Fruit fly (Drosophila melanogaster): ENCODE data around the gene CG33189.
A peak's percentile ranks its signal among the peaks of the same experiment; 100 is the strongest.

CG33189 gene

DNA sequence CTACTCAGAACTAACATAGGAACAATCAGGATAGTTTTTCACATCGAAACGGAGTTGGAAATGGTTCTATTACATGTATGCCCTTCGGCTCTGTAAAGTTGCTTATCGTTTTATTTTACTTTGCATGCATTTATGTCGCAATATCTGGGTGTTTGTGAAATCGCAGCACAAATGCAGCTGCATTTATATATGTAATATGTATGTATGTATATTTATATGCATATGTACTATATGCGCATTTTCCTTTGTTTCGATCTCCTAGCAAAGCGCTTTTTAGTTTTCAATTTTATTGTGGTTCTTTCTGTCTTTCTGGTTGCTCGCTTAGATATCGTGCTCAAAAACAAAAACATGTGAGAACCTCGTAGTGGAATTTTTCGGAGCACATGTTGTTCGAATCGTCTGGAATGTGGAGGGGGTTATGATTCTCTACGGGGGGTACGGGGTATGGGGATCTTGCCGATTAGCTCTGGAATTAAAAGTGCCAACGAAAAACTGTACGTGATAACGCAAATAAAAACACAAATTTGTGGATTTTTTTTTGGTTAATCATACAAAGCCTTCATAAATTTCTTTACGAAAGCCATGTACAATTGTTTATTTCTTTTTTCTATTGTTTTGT lies 33.5 kb upstream of the CG33189 start (continued):
- TF ChIP-seq CG14965 (GFP tag; optimal IDR thresholded peaks at IDR 0.05; ENCODE audit: borderline replicate concordance): no peak
- no peak for TF ChIP-seq tup (GFP tag; optimal IDR thresholded peaks at IDR 0.05)
- TF ChIP-seq Doc2 (GFP tag; IDR thresholded peaks at IDR 0.05): no peak
- TF ChIP-seq CTCF (GFP tag; optimal IDR thresholded peaks at IDR 0.05): no peak
- no peak for TF ChIP-seq Ravus (GFP tag; IDR thresholded peaks at IDR 0.05)
- TF ChIP-seq ara (GFP tag; IDR thresholded peaks at IDR 0.05): no peak
- TF ChIP-seq Dip2 (GFP tag; IDR thresholded peaks at IDR 0.05): no peak
- 0 out of 2 replicates have a peak, but pooled peaks have one; percentile 24 for TF ChIP-seq CG4360 (GFP tag; IDR thresholded peaks at IDR 0.05)
- no peak for TF ChIP-seq Med (GFP tag)
- peak; percentile 18 for TF ChIP-seq CG1233 (GFP tag; optimal IDR thresholded peaks at IDR 0.05)
- TF ChIP-seq CG6654 (GFP tag; optimal IDR thresholded peaks at IDR 0.05): no peak
- no peak for TF ChIP-seq Awh (GFP tag; IDR thresholded peaks at IDR 0.05)
- peak; percentile 12 for TF ChIP-seq caup (GFP tag; optimal IDR thresholded peaks at IDR 0.05; ENCODE audit: severe bottlenecking)
- no peak for TF ChIP-seq CG12071 (GFP tag; optimal IDR thresholded peaks at IDR 0.05)
- TF ChIP-seq GATAe (GFP tag; conservative IDR thresholded peaks at IDR 0.05): no peak
- no peak for TF ChIP-seq Poxn (GFP tag; IDR thresholded peaks at IDR 0.05)
- TF ChIP-seq da (GFP tag; optimal IDR thresholded peaks at IDR 0.05): no peak
- no peak for TF ChIP-seq CG9609 (GFP tag; optimal IDR thresholded peaks at IDR 0.05)
- TF ChIP-seq MESR4 (GFP tag; optimal IDR thresholded peaks at IDR 0.05): no peak
- no peak for TF ChIP-seq CG1647 (GFP tag; optimal IDR thresholded peaks at IDR 0.05)
- no peak for TF ChIP-seq ftz-f1 (GFP tag; optimal IDR thresholded peaks at IDR 0.05)
- no peak for TF ChIP-seq CG4820 (GFP tag; optimal IDR thresholded peaks at IDR 0.05)
- no peak for TF ChIP-seq TFAM (GFP tag; optimal IDR thresholded peaks at IDR 0.05)
- no peak for TF ChIP-seq Dek (tag; optimal IDR thresholded peaks at IDR 0.05)
- TF ChIP-seq dm (GFP tag; optimal IDR thresholded peaks at IDR 0.05): no peak
- no peak for TF ChIP-seq CG16779 (GFP tag; IDR thresholded peaks at IDR 0.05)
- no peak; the same call in 1 of the 2 replicates for TF ChIP-seq CG42726 (GFP tag; IDR thresholded peaks at IDR 0.05; ENCODE audit: partially characterized antibody)
- TF ChIP-seq tx (GFP tag; optimal IDR thresholded peaks at IDR 0.05): no peak
- no peak for TF ChIP-seq z (GFP tag; IDR thresholded peaks at IDR 0.05)
- no peak for TF ChIP-seq CG33213 (GFP tag; optimal IDR thresholded peaks at IDR 0.05)
- TF ChIP-seq hbn (GFP tag; IDR thresholded peaks at IDR 0.05; ENCODE audit: partially characterized antibody): no peak
- no peak for TF ChIP-seq Dll (GFP tag; IDR thresholded peaks at IDR 0.05; ENCODE audit: partially characterized antibody)
- no peak for TF ChIP-seq ash1 (GFP tag; optimal IDR thresholded peaks at IDR 0.05)
- no peak for TF ChIP-seq BtbVII (GFP tag; optimal IDR thresholded peaks at IDR 0.05)
- no peak for TF ChIP-seq Max (GFP tag; optimal IDR thresholded peaks at IDR 0.05)

DNA sequence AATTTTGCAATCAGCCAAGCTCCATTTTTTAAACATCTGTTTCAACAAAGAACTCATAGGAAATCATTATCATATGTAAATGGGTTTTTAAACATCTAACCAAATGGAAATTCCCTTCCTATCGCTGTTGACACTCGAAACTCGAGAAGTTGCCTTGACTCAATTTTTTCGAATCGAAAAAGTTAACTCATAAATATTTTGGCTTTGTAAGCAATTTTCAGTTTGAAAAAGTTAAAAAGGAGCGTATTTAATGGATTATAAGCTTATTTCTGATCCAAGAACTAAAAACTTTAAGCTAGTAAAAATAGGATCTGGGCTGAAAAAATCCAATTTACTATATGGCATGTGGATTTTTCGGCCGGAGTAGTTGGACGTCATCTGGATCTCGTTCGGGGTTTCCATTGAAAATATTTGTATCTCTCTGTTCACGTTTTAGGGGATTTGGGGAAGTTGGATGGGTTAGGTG lies 32.6 kb upstream of the CG33189 start, which contains the start of gene CG9837:
CG9837 (minus strand) TSS at position 416 of the 466 bp plus-strand sequence.
- peak; percentile 18 for TF ChIP-seq Fer2 (tag; optimal IDR thresholded peaks at IDR 0.05)
- no peak for TF ChIP-seq CG2889 (GFP tag; IDR thresholded peaks at IDR 0.05)
- TF ChIP-seq CG1233 (GFP tag; optimal IDR thresholded peaks at IDR 0.05): no peak
- no peak for TF ChIP-seq pita (GFP tag; optimal IDR thresholded peaks at IDR 0.05)
- TF ChIP-seq CG2678 (tag; optimal IDR thresholded peaks at IDR 0.05): peak; percentile 55
- no peak for TF ChIP-seq Kr (GFP tag; optimal IDR thresholded peaks at IDR 0.05)
- no peak; the same call in 1 of the 2 replicates for TF ChIP-seq crol (GFP tag; IDR thresholded peaks at IDR 0.05)
- TF ChIP-seq ara (GFP tag; IDR thresholded peaks at IDR 0.05): no peak
- no peak for TF ChIP-seq fd102C (GFP tag; optimal IDR thresholded peaks at IDR 0.05)
- TF ChIP-seq Med (GFP tag): peak; percentile 34
- no peak for TF ChIP-seq CG16815 (GFP tag; optimal IDR thresholded peaks at IDR 0.05)
- TF ChIP-seq B-H1 (GFP tag; IDR thresholded peaks at IDR 0.05): 0 out of 3 replicates have a peak, but pooled peaks have one; percentile 3
- no peak for TF ChIP-seq zf30C (GFP tag; optimal IDR thresholded peaks at IDR 0.05)
- TF ChIP-seq Elba2 (GFP tag; optimal IDR thresholded peaks at IDR 0.05): no peak
- TF ChIP-seq sug (tag; optimal IDR thresholded peaks at IDR 0.05): peak; percentile 8
- peak; percentile 3 for TF ChIP-seq CG15514 (GFP tag; optimal IDR thresholded peaks at IDR 0.05)
- TF ChIP-seq Sry-δ (GFP tag; optimal IDR thresholded peaks at IDR 0.05): no peak
- TF ChIP-seq CG3726 (GFP tag; IDR thresholded peaks at IDR 0.05): no peak
- TF ChIP-seq gro (GFP tag; optimal IDR thresholded peaks at IDR 0.05): peak; percentile 9
- TF ChIP-seq Bgb (GFP tag; IDR thresholded peaks at IDR 0.05; ENCODE audit: partially characterized antibody): no peak

Data from whole organism, embryonic.